Worm (Caenorhabditis elegans): ENCODE results near the gene C54D10.10.

C54D10.10 gene

ce11 chrV:12494522-12494921, 44.7 kb upstream of the C54D10.10 start, which contains the start of gene mrps-11:
Gene mrps-11 (minus strand): TSS chrV:12494622.
- no peak for TF ChIP-seq unc-62 (GFP tag; optimal IDR thresholded peaks at IDR 0.05)
- TF ChIP-seq ceh-82 (tag; optimal IDR thresholded peaks at IDR 0.05) = no peak
- TF ChIP-seq skn-1 (tag; optimal IDR thresholded peaks at IDR 0.05) = no peak
- no peak for TF ChIP-seq mab-5 (tag; optimal IDR thresholded peaks at IDR 0.05)
- TF ChIP-seq aly-2 (tag; optimal IDR thresholded peaks at IDR 0.05) = no peak
- no peak for TF ChIP-seq ztf-4 (tag; optimal IDR thresholded peaks at IDR 0.05)
- TF ChIP-seq egl-27 (tag; optimal IDR thresholded peaks at IDR 0.05) = no peak
- TF ChIP-seq C34F6.9 (tag; optimal IDR thresholded peaks at IDR 0.05) = no peak
- no peak for TF ChIP-seq nhr-11 (tag; optimal IDR thresholded peaks at IDR 0.05)
- no peak for TF ChIP-seq elt-1 (tag; optimal IDR thresholded peaks at IDR 0.05)
- no peak for TF ChIP-seq nhr-21 (tag; optimal IDR thresholded peaks at IDR 0.05)
- no peak for TF ChIP-seq nhr-10 (tag; optimal IDR thresholded peaks at IDR 0.05)
- no peak for TF ChIP-seq lsy-2 (tag; optimal IDR thresholded peaks at IDR 0.05)
- TF ChIP-seq ceh-16 (tag; optimal IDR thresholded peaks at IDR 0.05) = no peak
- TF ChIP-seq sma-9 (GFP tag; optimal IDR thresholded peaks at IDR 0.05) = no peak
- TF ChIP-seq sma-9 (tag; optimal IDR thresholded peaks at IDR 0.05) = no peak

- TF ChIP-seq aly-2 (tag; optimal IDR thresholded peaks at IDR 0.05) (no peak), sem-4 (tag; optimal IDR thresholded peaks at IDR 0.05) (no peak), alr-1 (tag; optimal IDR thresholded peaks at IDR 0.05) (no peak), F13H6.1 (tag; optimal IDR thresholded peaks at IDR 0.05) (peak; percentile 75), ztf-11 (tag; optimal IDR thresholded peaks at IDR 0.05) (no peak), ztf-4 (tag; optimal IDR thresholded peaks at IDR 0.05) (peak; percentile 73), unc-39 (tag; optimal IDR thresholded peaks at IDR 0.05) (no peak), nhr-21 (tag; optimal IDR thresholded peaks at IDR 0.05) (peak; percentile 70), nhr-11 (tag; optimal IDR thresholded peaks at IDR 0.05) (no peak), nhr-25 (tag; optimal IDR thresholded peaks at IDR 0.05) (peak; percentile 70), snpc-4 (tag; optimal IDR thresholded peaks at IDR 0.05) (peak; percentile 99), sma-3 (GFP tag; optimal IDR thresholded peaks at IDR 0.05) (peak; percentile 85), crh-2 (tag; optimal IDR thresholded peaks at IDR 0.05) (peak; percentile 60), C34F6.9 (tag; optimal IDR thresholded peaks at IDR 0.05) (no peak), R02D3.7 (tag; optimal IDR thresholded peaks at IDR 0.05) (peak; percentile 33), unc-55 (GFP tag; optimal IDR thresholded peaks at IDR 0.05) (no peak), peb-1 (tag; optimal IDR thresholded peaks at IDR 0.05) (no peak), nhr-129 (tag; optimal IDR thresholded peaks at IDR 0.05) (peak; percentile 59), gmeb-1 (tag; optimal IDR thresholded peaks at IDR 0.05) (peak; percentile 81), lin-13 (GFP tag; optimal IDR thresholded peaks at IDR 0.05) (peak; percentile 81), nhr-10 (tag; optimal IDR thresholded peaks at IDR 0.05) (peak; percentile 27), elt-1 (tag; optimal IDR thresholded peaks at IDR 0.05) (no peak), nhr-6 (tag; optimal IDR thresholded peaks at IDR 0.05) (no peak), nhr-23 (tag; optimal IDR thresholded peaks at IDR 0.05) (no peak), fos-1 (tag; optimal IDR thresholded peaks at IDR 0.05) (peak; percentile 57), mdl-1 (tag; optimal IDR thresholded peaks at IDR 0.05) (peak; percentile 50 to 83), ama-1 (optimal IDR thresholded peaks at IDR 0.05) (peak; percentile 86), ceh-16 (tag; optimal IDR thresholded peaks at IDR 0.05) (peak; percentile 71), egl-27 (tag; optimal IDR thresholded peaks at IDR 0.05) (peak; percentile 45), Y55F3AM.14 (GFP tag; optimal IDR thresholded peaks at IDR 0.05) (no peak), sma-9 (GFP tag; optimal IDR thresholded peaks at IDR 0.05) (peak; percentile 86), sma-9 (tag; optimal IDR thresholded peaks at IDR 0.05) (no peak), lsy-2 (tag; optimal IDR thresholded peaks at IDR 0.05) (peak; percentile 61 to 71), mab-5 (tag; optimal IDR thresholded peaks at IDR 0.05) (no peak), nhr-77 (tag; optimal IDR thresholded peaks at IDR 0.05) (no peak), unc-62 (GFP tag; optimal IDR thresholded peaks at IDR 0.05) (peak; percentile 17), dmd-4 (tag; optimal IDR thresholded peaks at IDR 0.05) (no peak), nhr-12 (tag; optimal IDR thresholded peaks at IDR 0.05) (no peak), elt-3 (tag; optimal IDR thresholded peaks at IDR 0.05) (no peak)
Measured at ce11 chrV:12491070-12491643, 41.4 kb upstream of the C54D10.10 start.

DNA sequence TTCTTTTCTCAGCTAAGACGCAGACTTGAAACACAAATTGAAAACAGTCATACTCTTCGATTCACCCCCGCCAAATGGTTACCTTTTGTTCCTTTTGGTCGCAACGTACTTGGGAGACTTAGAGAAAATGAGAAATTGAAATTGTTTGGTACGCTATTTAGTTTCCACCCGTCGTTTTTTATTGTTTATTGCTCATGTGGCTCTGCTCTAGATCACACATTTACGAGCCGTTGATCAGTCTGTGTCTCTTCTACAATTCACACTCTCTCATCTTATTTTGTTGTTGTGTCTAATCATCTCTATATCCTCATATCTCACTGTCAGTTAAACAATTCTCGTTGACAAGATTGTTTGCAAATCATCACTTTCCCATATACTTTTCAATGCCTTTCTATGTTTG, 38.2 kb upstream of the C54D10.10 start:
- TF ChIP-seq sma-9 (GFP tag; optimal IDR thresholded peaks at IDR 0.05) = peak; percentile 19
- no peak for TF ChIP-seq sma-9 (tag; optimal IDR thresholded peaks at IDR 0.05)
- TF ChIP-seq aly-2 (tag; optimal IDR thresholded peaks at IDR 0.05) = no peak
- TF ChIP-seq mab-5 (tag; optimal IDR thresholded peaks at IDR 0.05) = no peak
- no peak for TF ChIP-seq fos-1 (tag; optimal IDR thresholded peaks at IDR 0.05)
- TF ChIP-seq zag-1 (tag; optimal IDR thresholded peaks at IDR 0.05) = no peak
- TF ChIP-seq nhr-10 (tag; optimal IDR thresholded peaks at IDR 0.05) = no peak
- TF ChIP-seq egl-27 (tag; optimal IDR thresholded peaks at IDR 0.05) = no peak
- TF ChIP-seq nhr-129 (tag; optimal IDR thresholded peaks at IDR 0.05) = peak; percentile 44
